Worm (Caenorhabditis elegans) whole organism, young adult: ENCODE measurements around the gene sbt-1.

ENCODE experiments used
- D2030.7 ChIP-seq: fragments of 200-800 bp; sonication (Bioruptor generic); IDR thresholded peaks from 2 replicates; pipeline ENCODE4 v1.3.6; 2022; ENCODE audit warnings: missing genetic modification reagents, missing genetic modification characterization, missing compliant biosample characterization
- F10E7.11 ChIP-seq: sonication (generic microtip); optimal IDR thresholded peaks from 2 replicates; lab custom pipeline; 2017; ENCODE audit warnings: mild to moderate bottlenecking, missing genetic modification characterization, moderate library complexity, missing compliant biosample characterization
- F39B2.1 ChIP-seq: fragments of 200-800 bp; sonication (Bioruptor generic); IDR thresholded peaks from 2 replicates; pipeline ENCODE4 v1.3.6; 2022; ENCODE audit warnings: missing genetic modification reagents, missing genetic modification characterization, missing compliant biosample characterization
- F52B5.7 ChIP-seq: sonication (generic microtip); optimal IDR thresholded peaks from 2 replicates; lab custom pipeline; 2016; ENCODE audit warnings: mild to moderate bottlenecking, missing genetic modification characterization, missing compliant biosample characterization
- T07F8.4 ChIP-seq: sonication (generic microtip); optimal IDR thresholded peaks from 2 replicates; lab custom pipeline; 2016; ENCODE audit warnings: mild to moderate bottlenecking, missing genetic modification characterization, moderate library complexity, missing compliant biosample characterization
- T26A5.8 ChIP-seq: sonication (generic microtip); optimal IDR thresholded peaks from 2 replicates; lab custom pipeline; 2016; ENCODE audit warnings: missing genetic modification characterization, missing compliant biosample characterization
- Y56A3A.18 ChIP-seq: fragments of 200-800 bp; sonication (Bioruptor generic); IDR thresholded peaks from 2 replicates; pipeline ENCODE4 v1.3.6; 2022; ENCODE audit warnings: missing genetic modification reagents, missing genetic modification characterization, missing compliant biosample characterization
- Y79H2A.3 ChIP-seq: fragments of 200-800 bp; sonication (Bioruptor generic); conservative IDR thresholded peaks from 2 replicates; pipeline ENCODE4 v1.3.6; 2022; ENCODE audit warnings: missing genetic modification reagents, missing genetic modification characterization, missing compliant biosample characterization
- Y95B8A.8 ChIP-seq: fragments of 200-800 bp; sonication (Bioruptor generic); IDR thresholded peaks from 2 replicates; pipeline ENCODE4 v1.3.6; 2022; ENCODE audit warnings: missing genetic modification reagents, missing genetic modification characterization, missing compliant biosample characterization
- atf-7 ChIP-seq: sonication (generic microtip); optimal IDR thresholded peaks from 2 replicates; lab custom pipeline; 2017; ENCODE audit warnings: mild to moderate bottlenecking, missing genetic modification characterization, missing compliant biosample characterization
- athp-1 ChIP-seq: sonication (generic microtip); optimal IDR thresholded peaks from 2 replicates; lab custom pipeline; 2017; ENCODE audit warnings: mild to moderate bottlenecking, missing genetic modification characterization, missing compliant biosample characterization
- ceh-58 ChIP-seq: fragments of 200-800 bp; sonication (Bioruptor generic); IDR thresholded peaks from 2 replicates; pipeline ENCODE4 v1.3.6; 2022; ENCODE audit warnings: missing genetic modification characterization, missing compliant biosample characterization
- ceh-79 ChIP-seq: sonication (generic microtip); optimal IDR thresholded peaks from 2 replicates; lab custom pipeline; 2017; ENCODE audit warnings: mild to moderate bottlenecking, missing genetic modification characterization, missing compliant biosample characterization
- dox-1 ChIP-seq: fragments of 200-800 bp; sonication (Bioruptor generic); IDR thresholded peaks from 2 replicates; pipeline ENCODE4 v1.3.6; 2022; ENCODE audit warnings: missing genetic modification reagents, missing genetic modification characterization, missing compliant biosample characterization
- fkh-3 ChIP-seq: sonication (generic microtip); optimal IDR thresholded peaks from 2 replicates; lab custom pipeline; 2016; ENCODE audit warnings: mild to moderate bottlenecking, missing genetic modification characterization, missing compliant biosample characterization
- hmg-1.2 ChIP-seq: fragments of 200-800 bp; sonication (Bioruptor generic); IDR thresholded peaks from 2 replicates; pipeline ENCODE4 v1.3.6; 2022; ENCODE audit warnings: missing genetic modification reagents, missing genetic modification characterization, missing compliant biosample characterization
- hsf-1 ChIP-seq: fragments of 200-800 bp; sonication (Bioruptor generic); IDR thresholded peaks from 2 replicates; pipeline ENCODE4 v1.3.6; 2022; ENCODE audit warnings: missing genetic modification reagents, missing genetic modification characterization, missing compliant biosample characterization
- let-607 ChIP-seq, 2 experiments: fragments of 200-800 bp in 1 of 2; sonication (Bioruptor generic) in 1 of 2; sonication (generic microtip) in 1 of 2; optimal IDR thresholded peaks; 2 replicates each; lab custom pipeline; 2016 to 2018; ENCODE audit warnings: mild to moderate bottlenecking in 2 of 2, missing compliant biosample characterization in 2 of 2, missing genetic modification characterization in 2 of 2, moderate library complexity in 2 of 2, missing genotype in 1 of 2
- lin-40 ChIP-seq: sonication (generic microtip); optimal IDR thresholded peaks from 2 replicates; lab custom pipeline; 2016; ENCODE audit warnings: missing genetic modification characterization, mild to moderate bottlenecking, missing compliant biosample characterization, missing genotype, missing genetic modification reagents
- lir-1 ChIP-seq: fragments of 200-800 bp; sonication (Bioruptor generic); conservative IDR thresholded peaks from 2 replicates; pipeline ENCODE4 v1.3.6; 2022; ENCODE audit warnings: missing genetic modification reagents, missing genetic modification characterization, missing compliant biosample characterization
- lsl-1 ChIP-seq: fragments of 200-800 bp; sonication (Bioruptor generic); optimal IDR thresholded peaks from 2 replicates; lab custom pipeline; 2018; ENCODE audit warnings: mild to moderate bottlenecking, missing genetic modification characterization, moderate library complexity, missing compliant biosample characterization
- madf-3 ChIP-seq: fragments of 200-800 bp; sonication (Bioruptor generic); IDR thresholded peaks from 2 replicates; pipeline ENCODE4 v1.3.6; 2022; ENCODE audit warnings: missing genetic modification reagents, missing genetic modification characterization, missing compliant biosample characterization
- mcd-1 ChIP-seq: fragments of 200-800 bp; sonication (Bioruptor generic); IDR thresholded peaks from 2 replicates; pipeline ENCODE4 v1.3.6; 2022; ENCODE audit warnings: missing genetic modification reagents, missing genetic modification characterization, missing compliant biosample characterization
- mel-28 ChIP-seq: sonication (generic microtip); optimal IDR thresholded peaks from 2 replicates; lab custom pipeline; 2016; ENCODE audit warnings: borderline replicate concordance, mild to moderate bottlenecking, missing genetic modification characterization, missing compliant biosample characterization
- mes-4 ChIP-seq: sonication (generic microtip); optimal IDR thresholded peaks from 2 replicates; lab custom pipeline; 2016; ENCODE audit warnings: missing genotype, missing genetic modification characterization, missing compliant biosample characterization
- nfya-2 ChIP-seq: fragments of 200-800 bp; sonication (Bioruptor generic); IDR thresholded peaks from 2 replicates; pipeline ENCODE4 v1.3.6; 2022; ENCODE audit warnings: missing genetic modification reagents, missing genetic modification characterization, missing compliant biosample characterization
- nhr-90 ChIP-seq: sonication (generic microtip); optimal IDR thresholded peaks from 2 replicates; lab custom pipeline; 2016; ENCODE audit warnings: missing genotype, mild to moderate bottlenecking, missing genetic modification characterization, missing compliant biosample characterization
- pbrm-1 ChIP-seq: fragments of 200-800 bp; sonication (Bioruptor generic); IDR thresholded peaks from 2 replicates; pipeline ENCODE4 v1.3.6; 2022; ENCODE audit warnings: missing genetic modification reagents, missing genetic modification characterization, missing compliant biosample characterization
- pha-4 ChIP-seq: fragments of 150-350 bp; sonication (generic microtip); optimal IDR thresholded peaks from 2 replicates; lab custom pipeline; 2014; ENCODE audit warnings: missing biosample characterization, missing genetic modification reagents, missing genetic modification characterization
- sdz-38 ChIP-seq: sonication (generic microtip); optimal IDR thresholded peaks from 2 replicates; lab custom pipeline; 2016; ENCODE audit warnings: missing genotype, missing genetic modification characterization, missing compliant biosample characterization
- sea-2 ChIP-seq: fragments of 200-800 bp; sonication (Bioruptor generic); IDR thresholded peaks from 2 replicates; pipeline ENCODE4 v1.3.6; 2022; ENCODE audit warnings: missing genetic modification characterization, missing compliant biosample characterization
- snpc-1.3 ChIP-seq: sonication (generic microtip); optimal IDR thresholded peaks from 2 replicates; lab custom pipeline; 2017; ENCODE audit warnings: missing genetic modification characterization, mild to moderate bottlenecking, missing compliant biosample characterization, antibody characterized with exemption, moderate library complexity, missing genotype, missing genetic modification reagents; ENCODE audit not compliant: insufficient read depth
- somi-1 ChIP-seq: fragments of 200-800 bp; sonication (Bioruptor generic); optimal IDR thresholded peaks from 2 replicates; lab custom pipeline; 2018; ENCODE audit warnings: mild to moderate bottlenecking, missing genetic modification characterization, missing compliant biosample characterization
- tlf-1 ChIP-seq: fragments of 200-800 bp; sonication (Bioruptor generic); optimal IDR thresholded peaks from 2 replicates; lab custom pipeline; 2018; ENCODE audit warnings: mild to moderate bottlenecking, missing genetic modification characterization, missing compliant biosample characterization
- unc-62 ChIP-seq: fragments of 150-350 bp; optimal IDR thresholded peaks from 2 replicates; lab custom pipeline; 2014; ENCODE audit warnings: missing biosample characterization, missing genetic modification reagents, missing genetic modification characterization
- zim-3 ChIP-seq: sonication (generic microtip); optimal IDR thresholded peaks from 2 replicates; lab custom pipeline; 2017; ENCODE audit warnings: mild to moderate bottlenecking, missing genetic modification characterization, moderate library complexity, missing compliant biosample characterization
- ztf-25 ChIP-seq: fragments of 200-800 bp; sonication (Bioruptor generic); IDR thresholded peaks from 2 replicates; pipeline ENCODE4 v1.3.6; 2022; ENCODE audit warnings: missing genetic modification reagents, missing genetic modification characterization, missing compliant biosample characterization
- ztf-26 ChIP-seq: sonication (generic microtip); optimal IDR thresholded peaks from 2 replicates; lab custom pipeline; 2017; ENCODE audit warnings: missing genetic modification characterization, missing compliant biosample characterization
- ztf-3 ChIP-seq: fragments of 200-800 bp; sonication (Bioruptor generic); optimal IDR thresholded peaks from 2 replicates; lab custom pipeline; 2018; ENCODE audit warnings: mild to moderate bottlenecking, missing genetic modification characterization, missing compliant biosample characterization

The sbt-1 gene

ce11 chrV:20875324-20875723, 46.6 kb upstream of the sbt-1 start:
- TF ChIP-seq tlf-1 (GFP tag; lab: Kevin White, UChicago) (no peak), Y79H2A.3 (GFP tag; lab: Robert Waterston, UW) (no peak), somi-1 (GFP tag; lab: Kevin White, UChicago) (no peak), dox-1 (GFP tag; lab: Robert Waterston, UW) (no peak), mel-28 (no peak), Y95B8A.8 (GFP tag; lab: Robert Waterston, UW) (no peak), D2030.7 (no peak)

DNA sequence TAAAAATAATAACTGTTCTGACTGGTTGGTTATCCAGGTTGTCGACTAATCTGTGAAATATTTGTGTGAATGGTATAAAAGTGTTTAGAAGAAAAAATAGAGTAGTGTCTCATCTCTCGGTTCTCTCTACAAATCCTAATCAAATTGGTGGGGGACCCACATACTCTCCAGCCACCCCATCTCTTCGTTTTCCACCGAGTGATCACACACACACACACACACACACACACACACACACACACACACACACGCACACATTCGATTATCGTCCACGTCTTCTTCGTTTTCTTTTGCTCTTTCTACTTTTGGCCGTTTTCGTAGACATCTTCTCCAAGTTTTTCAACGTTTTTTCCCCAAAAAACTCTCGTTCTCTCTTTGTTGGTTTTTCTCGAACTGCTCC, 44.5 kb upstream of the sbt-1 start:
- TF ChIP-seq ztf-3 (GFP tag; lab: Kevin White, UChicago) = peak; percentile 55
- no peak for TF ChIP-seq let-607 (tag; optimal IDR thresholded peaks at IDR 0.05; lab: Kevin White, UChicago)

- no peak for TF ChIP-seq mes-4 (tag; lab: Kevin White, UChicago)
- no peak for TF ChIP-seq pha-4 (tag; lab: Kevin White, UChicago)
- TF ChIP-seq mcd-1 = no peak
- TF ChIP-seq Y56A3A.18 (GFP tag; lab: Robert Waterston, UW) = no peak
- TF ChIP-seq athp-1 = no peak
- TF ChIP-seq T26A5.8 (tag; lab: Kevin White, UChicago) = no peak
- no peak for TF ChIP-seq hsf-1 (GFP tag; lab: Robert Waterston, UW)
- no peak for TF ChIP-seq unc-62 (GFP tag; lab: Kevin White, UChicago)
- no peak for TF ChIP-seq atf-7 (tag; lab: Kevin White, UChicago)
- no peak for TF ChIP-seq T07F8.4 (tag; lab: Kevin White, UChicago)
- no peak for TF ChIP-seq snpc-1.3
- no peak for TF ChIP-seq ceh-79 (tag; lab: Kevin White, UChicago)
- no peak for TF ChIP-seq let-607 (tag; optimal IDR thresholded peaks at IDR 0.05; lab: Kevin White, UChicago)
These were observed 42.5 kb upstream of the sbt-1 start for ce11 chrV:20871194-20871593.

- TF ChIP-seq sea-2 (0 out of 2 replicates have a peak, but pooled peaks have one; percentile 56), lir-1 (GFP tag; lab: Robert Waterston, UW) (no peak)
These were observed 42.0 kb upstream of the sbt-1 start for ce11 chrV:20870633-20871032.

- TF ChIP-seq ceh-58 (no peak), madf-3 (GFP tag; lab: Robert Waterston, UW) (no peak), ztf-25 (no peak), sdz-38 (tag; lab: Kevin White, UChicago) (no peak), lsl-1 (no peak), mel-28 (no peak), zim-3 (tag; lab: Kevin White, UChicago) (no peak), F52B5.7 (tag; lab: Kevin White, UChicago) (no peak), pbrm-1 (no peak), F39B2.1 (GFP tag; lab: Robert Waterston, UW) (no peak), nfya-2 (GFP tag; lab: Robert Waterston, UW) (no peak), D2030.7 (no peak), nhr-90 (tag; lab: Kevin White, UChicago) (no peak), lin-40 (tag; lab: Kevin White, UChicago) (no peak), hmg-1.2 (GFP tag; lab: Robert Waterston, UW) (no peak), F10E7.11 (tag; lab: Kevin White, UChicago) (no peak), ztf-26 (tag; lab: Kevin White, UChicago) (no peak), fkh-3 (tag; lab: Kevin White, UChicago) (no peak)
These were observed 39.6 kb upstream of the sbt-1 start, which contains the start of gene F31D4.8 for ce11 chrV:20868329-20868728. Gene F31D4.8, minus strand, starts transcription at chrV:20868429.
